Worm (Caenorhabditis elegans) whole organism, L1 larva: ENCODE data around the gene ZK856.7.

Experiments
- C16A3.4 ChIP-seq: fragments of 150-350 bp; optimal IDR thresholded peaks from 2 replicates; lab custom pipeline; 2014; ENCODE audit warnings: missing biosample characterization, missing genetic modification characterization
- C34B4.2 ChIP-seq: sonication (generic microtip); optimal IDR thresholded peaks from 2 replicates; lab custom pipeline; 2017; ENCODE audit warnings: mild to moderate bottlenecking, missing genetic modification characterization, missing compliant biosample characterization
- F16B12.6 ChIP-seq: fragments of 150-350 bp; optimal IDR thresholded peaks from 2 replicates; lab custom pipeline; 2014; ENCODE audit warnings: missing biosample characterization, missing genetic modification characterization
- aly-2 ChIP-seq: fragments of 150-350 bp; optimal IDR thresholded peaks from 2 replicates; lab custom pipeline; 2014; ENCODE audit warnings: missing biosample characterization, missing genetic modification characterization
- blmp-1 ChIP-seq: fragments of 150-350 bp; optimal IDR thresholded peaks from 2 replicates; lab custom pipeline; 2014; ENCODE audit warnings: missing biosample characterization, missing genetic modification characterization
- ceh-63 ChIP-seq: fragments of 200-800 bp; sonication (Bioruptor generic); optimal IDR thresholded peaks from 2 replicates; lab custom pipeline; 2018; ENCODE audit warnings: mild to moderate bottlenecking, missing genetic modification characterization, missing compliant biosample characterization
- ces-1 ChIP-seq: fragments of 150-350 bp; optimal IDR thresholded peaks from 2 replicates; lab custom pipeline; 2014; ENCODE audit warnings: missing biosample characterization, missing genetic modification reagents, missing genetic modification characterization
- dpl-1 ChIP-seq, 3 experiments: fragments of 150-350 bp in 2 of 3; sonication (generic microtip) in 1 of 3; optimal IDR thresholded peaks; 2 replicates each; lab custom pipeline; 2014 to 2017; ENCODE audit warnings: missing biosample characterization in 3 of 3, missing genetic modification characterization in 3 of 3, missing genetic modification reagents in 3 of 3
- dsc-1 ChIP-seq: sonication (generic microtip); optimal IDR thresholded peaks from 2 replicates; lab custom pipeline; 2016; ENCODE audit warnings: mild to moderate bottlenecking, missing genetic modification characterization, missing compliant biosample characterization
- efl-1 ChIP-seq, 4 experiments: fragments of 150-350 bp; optimal IDR thresholded peaks in 3 of 4; peaks in 1 of 4; 1 replicate in 1 of 4; 2 replicates in 3 of 4; lab custom pipeline; 2014; ENCODE audit warnings: missing biosample characterization in 2 of 4, missing genetic modification characterization in 2 of 4, missing genetic modification reagents in 2 of 4
- efl-3 ChIP-seq: fragments of 200-800 bp; sonication (Bioruptor generic); optimal IDR thresholded peaks from 2 replicates; lab custom pipeline; 2018; ENCODE audit warnings: mild to moderate bottlenecking, missing genetic modification characterization, missing compliant biosample characterization
- fkh-8 ChIP-seq: sonication (generic microtip); optimal IDR thresholded peaks from 2 replicates; lab custom pipeline; 2016; ENCODE audit warnings: mild to moderate bottlenecking, missing genetic modification characterization, missing compliant biosample characterization
- grh-1 ChIP-seq: fragments of 200-800 bp; sonication (Bioruptor generic); IDR thresholded peaks from 2 replicates; pipeline ENCODE4 v1.3.6; 2022; ENCODE audit warnings: missing genetic modification reagents, missing genetic modification characterization, missing compliant biosample characterization
- hlh-4 ChIP-seq: sonication (generic microtip); optimal IDR thresholded peaks from 2 replicates; lab custom pipeline; 2016; ENCODE audit warnings: mild to moderate bottlenecking, missing genetic modification characterization, missing compliant biosample characterization
- jun-1 ChIP-seq: fragments of 150-350 bp; optimal IDR thresholded peaks from 2 replicates; lab custom pipeline; 2014; ENCODE audit warnings: missing biosample characterization, missing genetic modification reagents, missing genetic modification characterization
- lin-14 ChIP-seq: fragments of 200-800 bp; sonication (Bioruptor generic); optimal IDR thresholded peaks from 2 replicates; lab custom pipeline; 2018; ENCODE audit warnings: mild to moderate bottlenecking, missing genetic modification characterization, moderate library complexity, missing compliant biosample characterization
- lin-35 ChIP-seq, 2 experiments: fragments of 150-350 bp; optimal IDR thresholded peaks; 2 replicates each; lab custom pipeline; 2014; ENCODE audit warnings: missing biosample characterization in 2 of 2, missing genetic modification characterization in 2 of 2, missing genetic modification reagents in 2 of 2
- mab-9 ChIP-seq: fragments of 200-800 bp; sonication (Bioruptor generic); IDR thresholded peaks from 2 replicates; pipeline ENCODE4 v1.3.6; 2022; ENCODE audit warnings: missing genetic modification reagents, missing genetic modification characterization, missing compliant biosample characterization
- mdl-1 ChIP-seq, 2 experiments: fragments of 150-350 bp; optimal IDR thresholded peaks; 2 replicates each; lab custom pipeline; 2014 to 2017; ENCODE audit warnings: missing biosample characterization in 2 of 2, missing genetic modification characterization in 2 of 2, inconsistent platforms in 1 of 2
- mef-2 ChIP-seq: fragments of 150-350 bp; optimal IDR thresholded peaks from 2 replicates; lab custom pipeline; 2014; ENCODE audit warnings: missing biosample characterization, missing genetic modification characterization
- nhr-19 ChIP-seq: fragments of 200-800 bp; sonication (Bioruptor generic); conservative IDR thresholded peaks from 2 replicates; pipeline ENCODE4 v1.3.6; 2022; ENCODE audit warnings: missing genetic modification characterization, missing compliant biosample characterization
- nhr-20 ChIP-seq: sonication (generic microtip); optimal IDR thresholded peaks from 2 replicates; lab custom pipeline; 2016; ENCODE audit warnings: mild to moderate bottlenecking, missing genetic modification characterization, missing compliant biosample characterization
- nhr-237 ChIP-seq: fragments of 150-350 bp; optimal IDR thresholded peaks from 2 replicates; lab custom pipeline; 2014; ENCODE audit warnings: missing biosample characterization, missing genetic modification characterization
- nhr-71 ChIP-seq: sonication (generic microtip); optimal IDR thresholded peaks from 2 replicates; lab custom pipeline; 2016; ENCODE audit warnings: mild to moderate bottlenecking, missing genetic modification characterization, moderate library complexity, missing compliant biosample characterization
- nhr-76 ChIP-seq: sonication (generic microtip); optimal IDR thresholded peaks from 2 replicates; lab custom pipeline; 2017; ENCODE audit warnings: missing biosample characterization, missing genetic modification characterization
- nhr-85 ChIP-seq: sonication (generic microtip); peaks from one replicate; lab custom pipeline; 2016; ENCODE audit warnings: missing genetic modification characterization, inconsistent platforms, missing compliant biosample characterization
- pag-3 ChIP-seq: sonication (generic microtip); optimal IDR thresholded peaks from 2 replicates; lab custom pipeline; 2017; ENCODE audit warnings: missing genetic modification characterization, mild to moderate bottlenecking, missing compliant biosample characterization, antibody characterized with exemption, borderline replicate concordance; ENCODE audit not compliant: insufficient read depth
- pax-3 ChIP-seq: fragments of 200-800 bp; sonication (Bioruptor generic); optimal IDR thresholded peaks from 2 replicates; lab custom pipeline; 2018; ENCODE audit warnings: mild to moderate bottlenecking, missing genetic modification characterization, moderate library complexity, missing compliant biosample characterization
- skn-1 ChIP-seq: fragments of 150-350 bp; optimal IDR thresholded peaks from 2 replicates; lab custom pipeline; 2014; ENCODE audit warnings: missing biosample characterization, missing genetic modification characterization
- snpc-4 ChIP-seq: fragments of 150-350 bp; optimal IDR thresholded peaks from 2 replicates; lab custom pipeline; 2014; ENCODE audit warnings: missing biosample characterization, missing genetic modification characterization
- snu-23 ChIP-seq: sonication (generic microtip); optimal IDR thresholded peaks from 2 replicates; lab custom pipeline; 2016; ENCODE audit warnings: missing genetic modification characterization, missing compliant biosample characterization
- sox-4 ChIP-seq: sonication (generic microtip); optimal IDR thresholded peaks from 2 replicates; lab custom pipeline; 2016; ENCODE audit warnings: missing genetic modification characterization, missing compliant biosample characterization
- tlp-1 ChIP-seq: fragments of 150-350 bp; optimal IDR thresholded peaks from 2 replicates; lab custom pipeline; 2014; ENCODE audit warnings: missing biosample characterization, missing genetic modification characterization
- unc-30 ChIP-seq: sonication (generic microtip); optimal IDR thresholded peaks from 2 replicates; lab custom pipeline; 2017; ENCODE audit warnings: missing biosample characterization, missing genetic modification characterization
- unc-86 ChIP-seq: sonication (generic microtip); optimal IDR thresholded peaks from 2 replicates; lab custom pipeline; 2016; ENCODE audit warnings: missing genetic modification characterization, missing compliant biosample characterization
- unc-98 ChIP-seq: fragments of 200-800 bp; sonication (Bioruptor generic); IDR thresholded peaks from 2 replicates; pipeline ENCODE4 v1.3.6; 2022; ENCODE audit warnings: missing genetic modification characterization, missing compliant biosample characterization
- xbp-1 ChIP-seq: sonication (generic microtip); optimal IDR thresholded peaks from 2 replicates; lab custom pipeline; 2016; ENCODE audit warnings: missing genetic modification characterization, missing compliant biosample characterization
- zip-4 ChIP-seq: fragments of 200-800 bp; sonication (Bioruptor generic); optimal IDR thresholded peaks from 2 replicates; lab custom pipeline; 2018; ENCODE audit warnings: mild to moderate bottlenecking, missing genetic modification characterization, moderate library complexity, missing compliant biosample characterization
- ztf-11 ChIP-seq, 2 experiments: sonication (generic microtip); optimal IDR thresholded peaks; 2 replicates each; lab custom pipeline; 2016 to 2017; ENCODE audit warnings: missing genetic modification characterization in 2 of 2, missing biosample characterization in 1 of 2, missing compliant biosample characterization in 1 of 2

Gene ZK856.7

DNA sequence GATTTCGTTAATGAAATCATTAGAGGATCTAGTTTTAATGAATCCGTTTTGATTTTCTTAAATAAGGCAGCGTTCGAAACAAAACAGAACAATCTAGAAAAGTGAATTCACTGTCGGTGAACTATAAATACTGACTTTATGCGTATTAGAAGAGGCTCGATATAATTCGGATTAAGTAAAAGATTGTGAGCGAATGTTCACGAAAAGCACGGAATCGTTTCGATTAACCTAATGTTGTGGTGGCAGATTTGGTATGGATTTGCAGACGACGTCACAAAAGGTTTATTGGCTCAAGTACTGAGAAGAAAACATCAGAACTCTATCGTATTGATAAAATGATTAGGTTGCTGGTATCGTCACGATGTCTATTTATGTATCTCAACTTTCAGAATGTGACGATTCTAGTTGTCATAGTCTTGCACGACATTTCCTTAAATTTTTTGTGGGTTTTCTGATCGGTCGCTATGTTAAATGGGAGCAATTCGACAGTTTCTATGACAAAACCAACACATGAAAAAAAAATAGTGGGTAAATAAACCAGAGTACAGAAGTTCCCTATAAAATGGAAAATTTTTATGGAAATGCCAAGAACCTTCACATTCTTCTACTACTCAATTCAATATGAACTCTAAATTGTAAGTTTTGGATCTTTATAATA, 27.5 kb downstream of the ZK856.7 start, which contains the start of the genes pyt-1 and fipr-7:
Gene pyt-1, minus strand, starts transcription at position 101 of the 658 bp plus-strand sequence.
Gene fipr-7, plus strand, starts transcription at position 608 of the 658 bp plus-strand sequence.
- TF ChIP-seq mab-9 (GFP tag; lab: Robert Waterston, UW): no peak
- TF ChIP-seq fkh-8 (tag; lab: Kevin White, UChicago): no peak
- peak; percentile 61 for TF ChIP-seq dsc-1 (tag; lab: Kevin White, UChicago)
- no peak for TF ChIP-seq aly-2 (tag; lab: Kevin White, UChicago)
- TF ChIP-seq nhr-237 (tag; lab: Kevin White, UChicago): no peak
- no peak for TF ChIP-seq zip-4
- TF ChIP-seq hlh-4 (tag; lab: Kevin White, UChicago): no peak
- no peak for TF ChIP-seq tlp-1 (tag; lab: Kevin White, UChicago)

DNA sequence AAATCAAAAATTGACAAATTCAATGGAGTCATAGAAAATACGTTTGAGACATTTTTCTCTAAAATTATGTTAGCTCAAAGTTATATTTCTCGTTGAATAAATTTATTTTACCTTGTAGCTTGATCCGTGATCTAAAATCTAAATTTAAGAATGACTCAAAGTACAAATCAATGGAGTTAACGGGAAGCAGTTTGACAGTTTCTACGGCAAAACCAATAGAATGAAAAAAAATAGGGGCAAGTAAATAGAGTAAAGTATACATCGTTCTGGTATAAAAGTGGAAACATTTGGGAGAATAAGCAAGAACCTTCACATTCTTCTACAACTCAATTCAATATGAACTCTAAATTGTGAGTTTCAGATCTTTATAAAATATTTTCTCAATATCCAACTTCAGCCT, 29.0 kb downstream of the ZK856.7 start, which contains the start of gene fipr-6:
Gene fipr-6, plus strand, starts transcription at position 301 of the 400 bp plus-strand sequence.
- TF ChIP-seq ztf-11 (tag; optimal IDR thresholded peaks at IDR 0.05; lab: Kevin White, UChicago): no peak
- TF ChIP-seq, all 84 proteins: peak for 0

DNA sequence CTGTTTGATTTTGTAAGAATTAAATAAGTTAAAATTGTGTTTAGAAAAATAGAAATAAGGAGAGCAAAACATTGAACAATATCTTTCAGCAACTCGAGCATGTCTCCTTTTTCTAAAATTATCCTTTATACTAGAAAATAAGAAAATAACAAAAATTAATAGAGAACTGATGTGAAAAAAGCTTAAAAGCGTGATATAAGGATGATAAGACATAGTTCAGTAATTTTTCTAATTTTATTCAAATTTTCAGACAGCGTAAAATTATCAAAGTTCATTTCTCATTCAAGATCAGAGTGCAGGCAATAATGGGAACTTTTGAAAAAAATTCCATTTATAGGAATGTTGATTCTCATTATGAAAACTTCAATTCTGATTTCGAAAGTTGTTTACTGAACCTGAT, 31.4 kb downstream of the ZK856.7 start, which contains the start of gene str-182:
Gene str-182, minus strand, starts transcription at position 101 of the 400 bp plus-strand sequence.
- TF ChIP-seq jun-1 (tag; lab: Kevin White, UChicago) (no peak), unc-98 (GFP tag; lab: Robert Waterston, UW) (no peak), fkh-8 (tag; lab: Kevin White, UChicago) (peak; percentile 41), nhr-71 (peak; percentile 12)

DNA sequence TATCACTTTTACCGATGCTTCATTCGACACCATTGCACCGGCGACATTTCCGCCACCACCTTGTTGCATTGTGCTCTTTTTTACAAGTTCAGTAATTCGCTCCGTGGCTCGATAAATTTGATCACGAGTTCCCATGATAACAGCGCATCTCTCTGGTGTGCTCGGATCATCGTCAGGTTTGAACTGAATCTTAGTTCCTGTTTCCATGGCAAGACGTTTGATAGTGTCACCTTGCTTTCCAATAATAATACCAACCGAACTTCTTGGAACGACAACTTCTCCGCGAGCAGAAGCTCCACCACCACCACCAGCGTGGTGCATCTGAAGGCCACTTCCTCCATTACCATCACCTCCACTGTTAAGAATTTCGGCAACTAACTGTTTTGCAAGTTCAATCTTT, 35.3 kb downstream of the ZK856.7 start:
- TF ChIP-seq C34B4.2 (tag; lab: Kevin White, UChicago): no peak
- no peak for TF ChIP-seq snu-23 (GFP tag; lab: Kevin White, UChicago)
- TF ChIP-seq efl-1 (optimal IDR thresholded peaks at IDR 0.05; lab: Kevin White, UChicago): no peak
- TF ChIP-seq efl-1 (GFP tag; optimal IDR thresholded peaks at IDR 0.05 in 1 of 2; lab: Kevin White, UChicago): no peak
- no peak for TF ChIP-seq mdl-1 (tag; optimal IDR thresholded peaks at IDR 0.05; lab: Kevin White, UChicago)
- TF ChIP-seq mab-9 (GFP tag; lab: Robert Waterston, UW): no peak
- TF ChIP-seq unc-86 (tag; lab: Kevin White, UChicago): no peak
- no peak for TF ChIP-seq lin-14 (GFP tag; lab: Kevin White, UChicago)
- TF ChIP-seq ceh-63: no peak
- TF ChIP-seq sox-4 (tag; lab: Kevin White, UChicago): no peak
- no peak for TF ChIP-seq unc-30 (tag; lab: Kevin White, UChicago)
- no peak for TF ChIP-seq nhr-71
- no peak for TF ChIP-seq grh-1 (GFP tag; lab: Robert Waterston, UW)
- TF ChIP-seq nhr-20: no peak
- TF ChIP-seq nhr-76 (tag; lab: Kevin White, UChicago): no peak
- no peak for TF ChIP-seq pax-3 (tag; lab: Kevin White, UChicago)
- TF ChIP-seq snpc-4 (tag; lab: Kevin White, UChicago): no peak
- TF ChIP-seq dpl-1 (GFP tag; optimal IDR thresholded peaks at IDR 0.05; lab: Kevin White, UChicago): no peak

DNA sequence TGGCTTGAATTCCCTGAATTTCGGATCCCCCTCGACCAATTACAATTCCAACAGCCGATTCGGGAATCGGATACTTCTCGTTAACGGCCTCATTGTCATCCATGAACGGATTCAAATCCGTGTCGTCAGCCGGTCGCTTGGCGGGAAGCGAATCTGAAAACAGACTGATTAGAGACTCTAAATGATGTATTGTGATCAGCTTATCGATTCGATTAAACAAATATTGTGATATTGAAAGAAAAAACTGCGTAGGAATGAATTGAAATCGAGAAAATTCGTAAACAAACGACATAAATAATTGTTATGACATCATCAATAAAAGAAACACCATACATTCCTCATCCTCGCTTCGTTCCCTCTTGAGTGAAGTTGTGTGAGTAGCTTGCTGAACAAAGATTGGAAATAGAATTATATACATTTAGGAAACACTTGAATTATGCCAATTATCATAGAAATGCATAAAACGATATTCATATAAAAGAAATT, 36.1 kb downstream of the ZK856.7 start:
- TF ChIP-seq efl-1 (optimal IDR thresholded peaks at IDR 0.05; lab: Kevin White, UChicago): no peak
- peak in 1 of 2 experiments; percentile 11 for TF ChIP-seq efl-1 (GFP tag; optimal IDR thresholded peaks at IDR 0.05 in 1 of 2; lab: Kevin White, UChicago)
- TF ChIP-seq nhr-85 (tag; lab: Kevin White, UChicago): peak; percentile 53
- no peak for TF ChIP-seq ztf-11 (tag; optimal IDR thresholded peaks at IDR 0.05; lab: Kevin White, UChicago)

DNA sequence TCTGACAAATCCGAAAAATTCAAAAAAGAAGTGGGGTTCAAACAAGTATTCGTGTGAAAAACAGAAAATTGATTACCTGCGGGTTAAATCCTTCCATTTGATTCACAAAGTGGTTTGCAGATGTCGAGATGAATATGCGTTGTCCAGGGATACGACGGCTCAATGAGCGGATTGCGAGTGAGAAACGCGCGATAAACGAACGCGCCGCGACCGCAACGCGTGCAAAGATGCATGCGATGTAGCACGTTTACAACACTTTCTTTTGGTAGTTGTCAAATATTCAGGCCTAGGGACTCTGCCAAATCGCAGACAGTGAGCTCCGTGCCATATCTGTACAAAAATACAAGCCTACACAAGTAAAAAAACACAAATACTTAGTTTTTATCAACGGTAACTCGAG, 36.8 kb downstream of the ZK856.7 start, which contains the start of gene fubl-1:
Gene fubl-1, minus strand, starts transcription at position 202 of the 400 bp plus-strand sequence.
- TF ChIP-seq mef-2 (tag; lab: Kevin White, UChicago) (no peak), nhr-19 (GFP tag; lab: Robert Waterston, UW) (no peak), ces-1 (GFP tag; lab: Kevin White, UChicago) (no peak), C16A3.4 (tag; lab: Kevin White, UChicago) (peak; percentile 8), lin-35 (GFP tag; optimal IDR thresholded peaks at IDR 0.05; lab: Kevin White, UChicago) (peak; percentile 50 to 64), efl-1 (optimal IDR thresholded peaks at IDR 0.05; lab: Kevin White, UChicago) (peak; percentile 37 to 42), efl-1 (GFP tag; optimal IDR thresholded peaks at IDR 0.05 in 1 of 2; lab: Kevin White, UChicago) (peak in 1 of 2 experiments; percentile 27), F16B12.6 (tag; lab: Kevin White, UChicago) (no peak), nhr-71 (peak; percentile 24), efl-3 (GFP tag; lab: Kevin White, UChicago) (no peak), pag-3 (tag; lab: Kevin White, UChicago) (no peak), fkh-8 (tag; lab: Kevin White, UChicago) (peak; percentile 74), blmp-1 (peak; percentile 13), skn-1 (tag; lab: Kevin White, UChicago) (peak; percentile 28), dsc-1 (tag; lab: Kevin White, UChicago) (peak; percentile 25), snu-23 (GFP tag; lab: Kevin White, UChicago) (peak; percentile 18), nhr-20 (no peak), xbp-1 (tag; lab: Kevin White, UChicago) (peak; percentile 10)
